Worm (Caenorhabditis elegans) whole organism, L2 larva: ENCODE results near the gene F54F7.10.

Source experiments
- ZK546.5 ChIP-seq: sonication (generic microtip); optimal IDR thresholded peaks from 2 replicates; lab custom pipeline; 2017; ENCODE audit warnings: missing biosample characterization, missing genetic modification characterization
- aly-2 ChIP-seq: fragments of 150-350 bp; optimal IDR thresholded peaks from 2 replicates; lab custom pipeline; 2014; ENCODE audit warnings: missing biosample characterization, missing genetic modification characterization
- ceh-82 ChIP-seq: fragments of 150-350 bp; optimal IDR thresholded peaks from 2 replicates; lab custom pipeline; 2014; ENCODE audit warnings: missing biosample characterization, missing genetic modification characterization
- elt-3 ChIP-seq: sonication (generic microtip); optimal IDR thresholded peaks from 2 replicates; lab custom pipeline; 2017; ENCODE audit warnings: missing biosample characterization, missing genetic modification characterization
- fos-1 ChIP-seq: fragments of 150-350 bp; optimal IDR thresholded peaks from 2 replicates; lab custom pipeline; 2014; ENCODE audit warnings: missing biosample characterization, missing genetic modification characterization
- lsy-2 ChIP-seq, 2 experiments: fragments of 150-350 bp in 1 of 2; sonication (generic microtip) in 1 of 2; optimal IDR thresholded peaks; 2 replicates each; lab custom pipeline; 2014 to 2017; ENCODE audit warnings: missing biosample characterization in 2 of 2, missing genetic modification characterization in 2 of 2
- nhr-10 ChIP-seq: sonication (generic microtip); optimal IDR thresholded peaks from 2 replicates; lab custom pipeline; 2017; ENCODE audit warnings: missing biosample characterization, missing genetic modification characterization
- nhr-237 ChIP-seq: fragments of 150-350 bp; optimal IDR thresholded peaks from 2 replicates; lab custom pipeline; 2014; ENCODE audit warnings: missing biosample characterization, missing genetic modification characterization
- nhr-25 ChIP-seq: fragments of 150-350 bp; sonication (generic microtip); optimal IDR thresholded peaks from 3 replicates; lab custom pipeline; 2014; ENCODE audit warnings: missing biosample characterization, missing genetic modification characterization
- unc-62 ChIP-seq: fragments of 150-350 bp; optimal IDR thresholded peaks from 2 replicates; lab custom pipeline; 2014; ENCODE audit warnings: missing biosample characterization, missing genetic modification reagents, missing genetic modification characterization
- ztf-4 ChIP-seq: fragments of 150-350 bp; optimal IDR thresholded peaks from 2 replicates; lab custom pipeline; 2014; ENCODE audit warnings: missing biosample characterization, missing genetic modification characterization

- TF ChIP-seq lsy-2 (tag; optimal IDR thresholded peaks at IDR 0.05; lab: Kevin White, UChicago) (no peak), ztf-4 (tag; lab: Kevin White, UChicago) (no peak), nhr-237 (tag; lab: Kevin White, UChicago) (no peak), elt-3 (no peak), fos-1 (tag; lab: Kevin White, UChicago) (no peak), nhr-10 (tag; lab: Kevin White, UChicago) (no peak), ZK546.5 (tag; lab: Kevin White, UChicago) (no peak), ceh-82 (tag; lab: Kevin White, UChicago) (no peak), aly-2 (tag; lab: Kevin White, UChicago) (no peak), nhr-25 (tag; lab: Kevin White, UChicago) (no peak), unc-62 (GFP tag; lab: Kevin White, UChicago) (no peak)
These were observed 44.8 kb downstream of the F54F7.10 start for ce11 chrX:11908226-11908625.
